Worm (Caenorhabditis elegans) whole organism, midembryonic: ENCODE measurements around the gene F25D1.8.

Experiments used
- T22C8.4 ChIP-seq: fragments of 200-800 bp; sonication (Bioruptor generic); IDR thresholded peaks from 2 replicates; pipeline ENCODE4 v1.3.6; 2022; ENCODE audit warnings: missing genetic modification characterization, missing compliant biosample characterization
- flt-1 ChIP-seq: fragments of 200-800 bp; sonication (Bioruptor generic); IDR thresholded peaks from 2 replicates; pipeline ENCODE4 v1.3.6; 2022; ENCODE audit warnings: missing genetic modification characterization, missing compliant biosample characterization
- klf-2 ChIP-seq: fragments of 200-800 bp; sonication (Bioruptor generic); conservative IDR thresholded peaks from 2 replicates; pipeline ENCODE4 v1.3.6; 2022; ENCODE audit warnings: missing genetic modification reagents, missing genetic modification characterization, missing compliant biosample characterization
- med-1 ChIP-seq: sonication (generic microtip); optimal IDR thresholded peaks from 2 replicates; lab custom pipeline; 2017; ENCODE audit warnings: missing genetic modification characterization, mild to moderate bottlenecking, missing compliant biosample characterization, antibody characterized with exemption, missing genetic modification reagents; ENCODE audit not compliant: insufficient read depth
- ref-1 ChIP-seq: fragments of 200-800 bp; sonication (Bioruptor generic); conservative IDR thresholded peaks from 2 replicates; pipeline ENCODE4 v1.3.6; 2022; ENCODE audit warnings: missing genetic modification reagents, missing genetic modification characterization, missing compliant biosample characterization
- ztf-23 ChIP-seq: fragments of 200-800 bp; sonication (Bioruptor generic); IDR thresholded peaks from 2 replicates; pipeline ENCODE4 v1.3.6; 2022; ENCODE audit warnings: missing genetic modification reagents, missing genetic modification characterization, missing compliant biosample characterization
- ztf-29 ChIP-seq: fragments of 200-800 bp; sonication (Bioruptor generic); IDR thresholded peaks from 2 replicates; pipeline ENCODE4 v1.3.6; 2022; ENCODE audit warnings: missing genetic modification reagents, missing genetic modification characterization, missing compliant biosample characterization

- TF ChIP-seq ztf-29 (no peak), klf-2 (no peak), flt-1 (GFP tag; lab: Robert Waterston, UW) (no peak), med-1 (no peak), T22C8.4 (GFP tag; lab: Robert Waterston, UW) (no peak), ref-1 (GFP tag; lab: Robert Waterston, UW) (no peak), ztf-23 (GFP tag; lab: Robert Waterston, UW) (no peak)
Measured at ce11 chrV:10557094-10557493, 17.9 kb downstream of the F25D1.8 start.
